Worm (Caenorhabditis elegans) whole organism, L4/young adult: ENCODE results near the gene EGAP2.1.

Source experiments
- W03F9.2 ChIP-seq: fragments of 150-350 bp; optimal IDR thresholded peaks from 2 replicates; lab custom pipeline; 2014; ENCODE audit warnings: missing biosample characterization, missing genetic modification characterization
- him-1 ChIP-seq: sonication (generic microtip); optimal IDR thresholded peaks from 2 replicates; lab custom pipeline; 2016; ENCODE audit warnings: missing genotype, missing genetic modification reagents, missing genetic modification characterization, missing compliant biosample characterization

- no peak for TF ChIP-seq him-1 (tag; lab: Kevin White, UChicago)
- no peak for TF ChIP-seq W03F9.2
Measured at ce11 chrII:5222830-5223229, 8.4 kb upstream of the EGAP2.1 start.
